Worm (Caenorhabditis elegans) whole organism, L4/young adult: ENCODE data around the gene mam-4.

ENCODE experiments used
- W03F9.2 ChIP-seq: fragments of 150-350 bp; optimal IDR thresholded peaks from 2 replicates; lab custom pipeline; 2014; ENCODE audit warnings: missing biosample characterization, missing genetic modification characterization
- him-1 ChIP-seq: sonication (generic microtip); optimal IDR thresholded peaks from 2 replicates; lab custom pipeline; 2016; ENCODE audit warnings: missing genotype, missing genetic modification reagents, missing genetic modification characterization, missing compliant biosample characterization

DNA sequence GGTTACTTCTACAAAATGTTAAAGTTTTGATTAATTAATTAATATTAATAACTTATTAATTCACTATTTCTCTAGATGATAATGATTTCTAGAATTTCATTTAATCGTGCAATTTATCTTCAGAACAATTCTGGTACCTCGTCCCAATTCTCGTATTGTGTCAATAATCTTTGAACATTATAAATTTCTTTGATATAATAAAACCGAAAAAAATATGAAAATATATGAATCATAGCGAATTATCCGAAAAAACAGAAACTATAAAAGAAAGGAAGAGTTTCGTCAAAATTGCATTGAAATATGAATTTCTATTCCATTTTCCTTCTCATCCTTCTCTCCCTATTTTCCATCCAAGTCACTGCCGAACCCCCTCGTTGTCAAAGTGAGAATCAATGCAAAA, 2.8 kb downstream of the mam-4 start, which contains the start of gene T19B10.12:
- TF ChIP-seq W03F9.2, result no peak
- TF ChIP-seq him-1, result no peak
